Fruit fly (Drosophila melanogaster) whole organism, embryonic: ENCODE data around the gene CG42728.

Experiments used
- ATbp ChIP-seq: fragments of 200-800 bp; sonication (Bioruptor generic); optimal IDR thresholded peaks from 2 replicates; lab custom pipeline; 2017; ENCODE audit warnings: missing biosample characterization, mild to moderate bottlenecking, missing genetic modification characterization, missing genetic modification reagents
- B-H1 ChIP-seq: fragments of 200-800 bp; sonication (Bioruptor generic); IDR thresholded peaks from 3 replicates; pipeline ENCODE4 v1.3.6; 2022; ENCODE audit warnings: missing biosample characterization, missing genetic modification characterization
- B-H2 ChIP-seq: fragments of 200-800 bp; sonication (Bioruptor generic); optimal IDR thresholded peaks from 2 replicates; lab custom pipeline; 2018; ENCODE audit warnings: missing biosample characterization, mild to moderate bottlenecking, missing genetic modification characterization
- CG10321 ChIP-seq: fragments of 200-800 bp; sonication (Bioruptor generic); IDR thresholded peaks from 2 replicates; pipeline ENCODE4 v1.3.6; 2022; ENCODE audit warnings: missing biosample characterization, missing genetic modification characterization
- CG10431 ChIP-seq: fragments of 200-800 bp; sonication (Bioruptor generic); optimal IDR thresholded peaks from 3 replicates; lab custom pipeline; 2018; ENCODE audit warnings: missing biosample characterization, mild to moderate bottlenecking, missing genetic modification characterization
- CG13296 ChIP-seq: fragments of 200-800 bp; sonication (Bioruptor generic); optimal IDR thresholded peaks from 3 replicates; lab custom pipeline; 2018; ENCODE audit warnings: missing biosample characterization, mild to moderate bottlenecking, missing genetic modification characterization
- CG17385 ChIP-seq: fragments of 200-800 bp; sonication (Bioruptor generic); optimal IDR thresholded peaks from 3 replicates; lab custom pipeline; 2018; ENCODE audit warnings: missing biosample characterization, mild to moderate bottlenecking, missing genetic modification characterization
- CG17802 ChIP-seq: fragments of 200-800 bp; sonication (Bioruptor generic); optimal IDR thresholded peaks from 2 replicates; lab custom pipeline; 2018; ENCODE audit warnings: missing biosample characterization, mild to moderate bottlenecking, missing genetic modification characterization, moderate library complexity
- CG1832 ChIP-seq: fragments of 200-800 bp; sonication (Bioruptor generic); optimal IDR thresholded peaks from 2 replicates; lab custom pipeline; 2017; ENCODE audit warnings: missing biosample characterization, mild to moderate bottlenecking, missing genetic modification characterization, inconsistent platforms
- CG2116 ChIP-seq: fragments of 200-800 bp; sonication (Bioruptor generic); optimal IDR thresholded peaks from 3 replicates; lab custom pipeline; 2018; ENCODE audit warnings: missing biosample characterization, mild to moderate bottlenecking, missing genetic modification characterization
- CG30020 ChIP-seq: fragments of 200-800 bp; optimal IDR thresholded peaks from 2 replicates; lab custom pipeline; 2019; ENCODE audit warnings: missing biosample characterization, mild to moderate bottlenecking, missing genetic modification characterization, moderate library complexity
- CG31224 ChIP-seq: fragments of 200-800 bp; sonication (Bioruptor generic); IDR thresholded peaks from 2 replicates; pipeline ENCODE4 v1.3.6; 2022; ENCODE audit warnings: missing biosample characterization, missing genetic modification characterization
- CG3281 ChIP-seq: fragments of 200-800 bp; sonication (Bioruptor generic); optimal IDR thresholded peaks from 3 replicates; lab custom pipeline; 2017; ENCODE audit warnings: missing biosample characterization, mild to moderate bottlenecking, missing genetic modification characterization
- CG33557 ChIP-seq: fragments of 200-800 bp; sonication (Bioruptor generic); optimal IDR thresholded peaks from 2 replicates; lab custom pipeline; 2019; ENCODE audit warnings: missing biosample characterization, mild to moderate bottlenecking, missing genetic modification characterization, moderate library complexity
- CG3838 ChIP-seq: fragments of 200-800 bp; sonication (Bioruptor generic); optimal IDR thresholded peaks from 3 replicates; lab custom pipeline; 2016; ENCODE audit warnings: missing biosample characterization, missing genetic modification characterization
- CG4404 ChIP-seq: fragments of 200-800 bp; sonication (Bioruptor generic); IDR thresholded peaks from 2 replicates; pipeline ENCODE4 v1.3.6; 2022; ENCODE audit warnings: missing biosample characterization, missing genetic modification characterization
- CG4617 ChIP-seq: fragments of 200-800 bp; sonication (Bioruptor generic); optimal IDR thresholded peaks from 3 replicates; lab custom pipeline; 2016; ENCODE audit warnings: missing biosample characterization, missing genetic modification characterization, borderline replicate concordance
- CG8388 ChIP-seq: fragments of 200-800 bp; sonication (Bioruptor generic); optimal IDR thresholded peaks from 2 replicates; lab custom pipeline; 2019; ENCODE audit warnings: missing biosample characterization, mild to moderate bottlenecking, missing genetic modification characterization, moderate library complexity
- CG8924 ChIP-seq: fragments of 200-800 bp; optimal IDR thresholded peaks from 3 replicates; lab custom pipeline; 2019; ENCODE audit warnings: missing biosample characterization, mild to moderate bottlenecking, missing genetic modification characterization, moderate library complexity
- Dbx ChIP-seq: fragments of 200-800 bp; sonication (Bioruptor generic); IDR thresholded peaks from 3 replicates; pipeline ENCODE4 v1.3.6; 2022; ENCODE audit warnings: missing biosample characterization, missing genetic modification characterization
- Dip2 ChIP-seq: fragments of 200-800 bp; sonication (Bioruptor generic); IDR thresholded peaks from 2 replicates; pipeline ENCODE4 v1.3.6; 2022; ENCODE audit warnings: missing biosample characterization, missing genetic modification characterization
- Doc3 ChIP-seq: fragments of 200-800 bp; sonication (Bioruptor generic); IDR thresholded peaks from 3 replicates; pipeline ENCODE4 v1.3.6; 2022; ENCODE audit warnings: missing biosample characterization, missing genetic modification characterization; ENCODE audit not compliant: partially characterized antibody
- Dp ChIP-seq: fragments of 200-800 bp; sonication (Bioruptor generic); optimal IDR thresholded peaks from 2 replicates; lab custom pipeline; 2018; ENCODE audit warnings: missing biosample characterization, mild to moderate bottlenecking, missing genetic modification characterization, moderate library complexity
- Eip74EF ChIP-seq, 2 experiments: fragments of 200-800 bp in 1 of 2; fragments of >200 bp in 1 of 2; sonication (Bioruptor generic) in 1 of 2; optimal IDR thresholded peaks; 2 replicates each; lab custom pipeline; 2017 to 2019; ENCODE audit warnings: missing biosample characterization in 2 of 2, missing genetic modification characterization in 2 of 2, mild to moderate bottlenecking in 1 of 2, moderate library complexity in 1 of 2
- Kr ChIP-seq: fragments of 200-800 bp; sonication (Bioruptor generic); optimal IDR thresholded peaks from 2 replicates; lab custom pipeline; 2017; ENCODE audit warnings: missing biosample characterization, mild to moderate bottlenecking, missing genetic modification characterization
- Med ChIP-seq: fragments of 200-800 bp; sonication (Bioruptor generic); peaks from one replicate; lab custom pipeline; 2016; ENCODE audit warnings: missing biosample characterization, missing genetic modification characterization, mild to moderate bottlenecking, inconsistent platforms, moderate library complexity
- NC2β ChIP-seq: fragments of 200-800 bp; sonication (Bioruptor generic); optimal IDR thresholded peaks from 2 replicates; lab custom pipeline; 2016; ENCODE audit warnings: missing biosample characterization, missing genetic modification characterization
- NFAT ChIP-seq: fragments of 200-800 bp; sonication (Bioruptor generic); IDR thresholded peaks from 2 replicates; pipeline ENCODE4 v1.3.6; 2022; ENCODE audit warnings: missing biosample characterization, missing genetic modification characterization
- Poxn ChIP-seq: fragments of 200-800 bp; sonication (Bioruptor generic); IDR thresholded peaks from 2 replicates; pipeline ENCODE4 v1.3.6; 2022; ENCODE audit warnings: missing biosample characterization, missing genetic modification characterization
- YL-1 ChIP-seq: fragments of 200-800 bp; sonication (Bioruptor generic); optimal IDR thresholded peaks from 3 replicates; lab custom pipeline; 2017; ENCODE audit warnings: missing biosample characterization, mild to moderate bottlenecking, missing genetic modification characterization
- cwo ChIP-seq: fragments of 200-800 bp; sonication (Bioruptor generic); optimal IDR thresholded peaks from 3 replicates; lab custom pipeline; 2017; ENCODE audit warnings: missing biosample characterization, missing genetic modification characterization, mild to moderate bottlenecking, moderate library complexity, missing genetic modification reagents
- en ChIP-seq: fragments of 200-800 bp; sonication (Bioruptor generic); optimal IDR thresholded peaks from 2 replicates; lab custom pipeline; 2016; ENCODE audit warnings: missing biosample characterization, missing genetic modification characterization
- fd3F ChIP-seq: fragments of 200-800 bp; sonication (Bioruptor generic); optimal IDR thresholded peaks from 2 replicates; lab custom pipeline; 2018; ENCODE audit warnings: missing biosample characterization, mild to moderate bottlenecking, missing genetic modification characterization, moderate library complexity
- fd96Cb ChIP-seq: fragments of 200-800 bp; sonication (Bioruptor generic); optimal IDR thresholded peaks from 2 replicates; lab custom pipeline; 2018; ENCODE audit warnings: missing biosample characterization, mild to moderate bottlenecking, missing genetic modification characterization, moderate library complexity
- fru ChIP-seq: fragments of >200 bp; optimal IDR thresholded peaks from 2 replicates; lab custom pipeline; 2017
- gce ChIP-seq: fragments of 200-800 bp; sonication (Bioruptor generic); IDR thresholded peaks from 3 replicates; pipeline ENCODE4 v1.3.6; 2022; ENCODE audit warnings: missing biosample characterization, missing genetic modification characterization
- nom ChIP-seq: fragments of 200-800 bp; sonication (Bioruptor generic); optimal IDR thresholded peaks from 2 replicates; lab custom pipeline; 2017; ENCODE audit warnings: missing biosample characterization, missing genetic modification characterization, mild to moderate bottlenecking, moderate library complexity, missing genetic modification reagents
- onecut ChIP-seq: fragments of 200-800 bp; sonication (Bioruptor generic); IDR thresholded peaks from 2 replicates; pipeline ENCODE4 v1.3.6; 2022; ENCODE audit warnings: missing biosample characterization, missing genetic modification characterization
- pum ChIP-seq: fragments of 200-800 bp; sonication (Bioruptor generic); optimal IDR thresholded peaks from 2 replicates; lab custom pipeline; 2016; ENCODE audit warnings: missing biosample characterization, missing genetic modification characterization
- ranshi ChIP-seq: fragments of 200-800 bp; sonication (Bioruptor generic); IDR thresholded peaks from 2 replicates; pipeline ENCODE4 v1.3.6; 2022; ENCODE audit warnings: missing biosample characterization, missing genetic modification characterization
- rib ChIP-seq: fragments of 200-800 bp; sonication (Bioruptor generic); IDR thresholded peaks from 2 replicates; pipeline ENCODE4 v1.3.6; 2022; ENCODE audit warnings: missing biosample characterization, missing genetic modification characterization
- run ChIP-seq: fragments of 200-800 bp; sonication (Bioruptor generic); optimal IDR thresholded peaks from 3 replicates; lab custom pipeline; 2018; ENCODE audit warnings: missing biosample characterization, mild to moderate bottlenecking, missing genetic modification characterization
- sens ChIP-seq: fragments of 200-800 bp; sonication (Bioruptor generic); peaks from one replicate; lab custom pipeline; 2016; ENCODE audit warnings: missing biosample characterization, missing genetic modification characterization
- slbo ChIP-seq: fragments of 200-800 bp; sonication (Bioruptor generic); IDR thresholded peaks from 2 replicates; pipeline ENCODE4 v1.3.6; 2022; ENCODE audit warnings: missing biosample characterization, missing genetic modification characterization
- stc ChIP-seq: fragments of 200-800 bp; sonication (Bioruptor generic); IDR thresholded peaks from 2 replicates; pipeline ENCODE4 v1.3.6; 2022; ENCODE audit warnings: missing biosample characterization, missing genetic modification characterization
- tap ChIP-seq: fragments of 200-800 bp; optimal IDR thresholded peaks from 3 replicates; lab custom pipeline; 2019; ENCODE audit warnings: missing biosample characterization, mild to moderate bottlenecking, missing genetic modification characterization, moderate library complexity
- ttk ChIP-seq: fragments of 200-800 bp; sonication (Bioruptor generic); IDR thresholded peaks from 2 replicates; pipeline ENCODE4 v2.1.2; 2022; ENCODE audit warnings: missing biosample characterization, missing genetic modification characterization
- tx ChIP-seq: fragments of 200-800 bp; sonication (Bioruptor generic); optimal IDR thresholded peaks from 2 replicates; lab custom pipeline; 2016; ENCODE audit warnings: missing biosample characterization, missing genetic modification characterization
- zen ChIP-seq: fragments of 200-800 bp; sonication (Bioruptor generic); optimal IDR thresholded peaks from 3 replicates; lab custom pipeline; 2018; ENCODE audit warnings: missing biosample characterization, mild to moderate bottlenecking, missing genetic modification characterization, moderate library complexity

CG42728 gene

DNA sequence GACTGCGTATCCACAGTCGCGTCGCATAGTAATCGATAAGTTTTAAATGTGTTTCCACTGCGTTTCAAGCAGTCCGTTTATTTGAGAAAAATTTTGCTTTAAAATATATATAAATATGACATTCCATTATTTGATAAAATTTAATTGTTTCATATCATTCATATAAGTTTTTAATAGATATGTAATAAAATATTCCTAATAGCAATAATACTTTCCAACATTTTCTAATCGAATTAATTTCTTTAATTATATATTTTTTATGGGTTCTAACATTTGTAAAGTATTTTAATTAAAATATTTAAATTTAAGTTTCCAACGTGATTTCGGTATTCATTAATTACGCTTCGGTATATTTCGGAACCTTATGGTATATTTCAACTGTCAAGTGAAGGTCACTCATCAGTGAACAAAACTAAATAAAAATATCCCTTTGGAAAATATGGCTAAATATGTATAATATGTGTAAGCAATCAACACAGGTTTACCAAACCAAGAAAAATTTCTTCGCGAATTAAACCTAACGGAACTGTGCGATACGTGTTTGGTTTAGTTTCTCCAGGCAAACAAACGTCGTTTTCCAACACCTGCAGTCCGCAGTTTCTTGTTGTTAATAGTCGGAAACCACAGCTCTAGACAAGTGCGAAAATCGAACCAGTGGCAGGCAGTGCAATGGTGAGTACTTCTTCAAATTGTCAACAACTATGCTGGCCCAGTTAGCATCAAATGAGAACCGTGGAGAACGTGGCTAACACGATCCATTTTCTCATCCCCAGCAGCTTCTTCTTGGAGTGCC lies 35.3 kb upstream of the CG42728 start, which contains the start of the genes CG7739 and SCCRO (continued):
- TF ChIP-seq CG4404 (peak; percentile 37; the same call in 1 of the 2 replicates), NFAT (GFP tag; lab: Robert Waterston, UW) (peak; percentile 70), Dip2 (no peak), CG3838 (GFP tag; lab: Kevin White, UChicago) (no peak), CG2116 (GFP tag; lab: Kevin White, UChicago) (peak; percentile 97), CG8924 (tag; lab: Kevin White, UChicago) (peak; percentile 70), CG31224 (GFP tag; lab: Robert Waterston, UW) (peak; percentile 59), onecut (GFP tag; lab: Robert Waterston, UW) (no peak), Dp (GFP tag; lab: Kevin White, UChicago) (peak; percentile 17), ttk (GFP tag; lab: Robert Waterston, UW) (peak; percentile 66), stc (GFP tag; lab: Robert Waterston, UW) (peak; percentile 54; the same call in 1 of the 2 replicates), en (GFP tag; lab: Kevin White, UChicago) (no peak), CG3281 (peak; percentile 25), CG17802 (tag; lab: Kevin White, UChicago) (peak; percentile 70), tap (peak; percentile 57), fru (no peak), tx (GFP tag; lab: Kevin White, UChicago) (no peak), CG4617 (GFP tag; lab: Kevin White, UChicago) (peak; percentile 96), rib (GFP tag; lab: Robert Waterston, UW) (peak; percentile 47; the same call in 1 of the 2 replicates), fd96Cb (tag; lab: Kevin White, UChicago) (peak; percentile 33), Dbx (GFP tag; lab: Robert Waterston, UW) (peak; percentile 72; the same call in 2 of the 3 replicates), CG13296 (GFP tag; lab: Kevin White, UChicago) (peak; percentile 51), YL-1 (GFP tag; lab: Kevin White, UChicago) (peak; percentile 42), nom (no peak), gce (GFP tag; lab: Robert Waterston, UW) (no peak), CG30020 (tag; lab: Kevin White, UChicago) (peak; percentile 87), Poxn (GFP tag; lab: Robert Waterston, UW) (no peak), B-H2 (GFP tag; lab: Kevin White, UChicago) (peak; percentile 49), CG10431 (GFP tag; lab: Kevin White, UChicago) (no peak), Eip74EF (GFP tag; optimal IDR thresholded peaks at IDR 0.05; lab: Kevin White, UChicago) (no peak), Doc3 (GFP tag; lab: Robert Waterston, UW) (no peak), CG10321 (GFP tag; lab: Robert Waterston, UW) (no peak), CG8388 (GFP tag; lab: Kevin White, UChicago) (peak; percentile 58), pum (GFP tag; lab: Kevin White, UChicago) (no peak), CG33557 (GFP tag; lab: Kevin White, UChicago) (no peak), B-H1 (GFP tag; lab: Robert Waterston, UW) (peak; percentile 51; the same call in 1 of the 3 replicates), cwo (no peak), Med (GFP tag; lab: Kevin White, UChicago) (peak; percentile 92), fd3F (GFP tag; lab: Kevin White, UChicago) (peak; percentile 59), Kr (GFP tag; lab: Kevin White, UChicago) (no peak), NC2β (GFP tag; lab: Kevin White, UChicago) (peak; percentile 32), sens (peak; percentile 58), slbo (GFP tag; lab: Robert Waterston, UW) (peak; percentile 86), CG1832 (GFP tag; lab: Kevin White, UChicago) (no peak), zen (tag; lab: Kevin White, UChicago) (peak; percentile 54), ranshi (GFP tag; lab: Robert Waterston, UW) (peak; percentile 73; the same call in 1 of the 2 replicates), run (tag; lab: Kevin White, UChicago) (no peak), CG17385 (GFP tag; lab: Kevin White, UChicago) (peak; percentile 42), ATbp (GFP tag; lab: Kevin White, UChicago) (no peak)
